Worm (Caenorhabditis elegans) whole organism, early embryonic: ENCODE measurements around the gene snu-23.

Experiments used
- F13C5.2 ChIP-seq: sonication (generic microtip); optimal IDR thresholded peaks from 2 replicates; lab custom pipeline; 2017; ENCODE audit warnings: mild to moderate bottlenecking, missing genetic modification characterization, inconsistent platforms, missing compliant biosample characterization
- flt-1 ChIP-seq: fragments of 200-800 bp; sonication (Bioruptor generic); IDR thresholded peaks from 2 replicates; pipeline ENCODE4 v1.3.6; 2022; ENCODE audit warnings: missing genetic modification characterization, missing compliant biosample characterization
- hnd-1 ChIP-seq: sonication (generic microtip); optimal IDR thresholded peaks from 2 replicates; lab custom pipeline; 2016; ENCODE audit warnings: missing genetic modification characterization, missing compliant biosample characterization

DNA sequence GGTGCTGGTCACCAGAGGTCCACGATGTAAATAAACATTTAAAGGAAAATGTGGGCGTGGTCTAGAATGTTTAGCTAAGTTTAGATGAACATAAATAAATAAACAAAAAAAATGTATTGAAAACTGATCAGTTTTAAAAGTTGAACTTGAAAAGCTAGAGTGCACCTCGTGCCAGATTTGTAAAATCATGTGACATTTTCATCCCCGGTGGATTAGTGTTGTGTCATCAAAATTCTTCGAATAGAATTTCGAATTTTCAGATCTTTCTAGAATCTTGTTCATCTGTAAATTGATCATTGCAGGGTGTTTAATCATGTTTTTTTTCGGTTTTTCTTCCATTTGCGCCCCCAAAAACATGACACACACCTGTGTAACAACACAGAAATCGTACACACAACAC is 43.4 kb downstream of the snu-23 start:
- TF ChIP-seq F13C5.2 (no peak), hnd-1 (no peak), flt-1 (GFP tag; lab: Robert Waterston, UW) (no peak)
